Worm (Caenorhabditis elegans) whole organism, late embryonic: ENCODE results near the gene inpp-1.

Experiments
- C08G9.2 ChIP-seq: sonication (generic microtip); optimal IDR thresholded peaks from 2 replicates; lab custom pipeline; 2016; ENCODE audit warnings: mild to moderate bottlenecking, missing genetic modification characterization, moderate library complexity, missing compliant biosample characterization
- ceh-14 ChIP-seq: sonication (generic microtip); optimal IDR thresholded peaks from 2 replicates; lab custom pipeline; 2016; ENCODE audit warnings: missing genotype, missing genetic modification characterization, missing compliant biosample characterization
- ceh-19 ChIP-seq: fragments of 200-800 bp; sonication (Bioruptor generic); optimal IDR thresholded peaks from 2 replicates; lab custom pipeline; 2018; ENCODE audit warnings: mild to moderate bottlenecking, missing genetic modification characterization, missing compliant biosample characterization
- ceh-34 ChIP-seq: sonication (generic microtip); optimal IDR thresholded peaks from 2 replicates; lab custom pipeline; 2016; ENCODE audit warnings: mild to moderate bottlenecking, missing genetic modification characterization, missing compliant biosample characterization
- che-1 ChIP-seq: sonication (generic microtip); optimal IDR thresholded peaks from 2 replicates; lab custom pipeline; 2016; ENCODE audit warnings: mild to moderate bottlenecking, missing genetic modification characterization, missing compliant biosample characterization
- dve-1 ChIP-seq: sonication (generic microtip); optimal IDR thresholded peaks from 2 replicates; lab custom pipeline; 2017; ENCODE audit warnings: antibody characterized with exemption, mild to moderate bottlenecking, missing genetic modification characterization, missing compliant biosample characterization
- elt-2 ChIP-seq: sonication (generic microtip); optimal IDR thresholded peaks from 2 replicates; lab custom pipeline; 2016; ENCODE audit warnings: missing genetic modification reagents, missing genetic modification characterization, missing compliant biosample characterization
- ets-4 ChIP-seq: sonication (generic microtip); optimal IDR thresholded peaks from 2 replicates; lab custom pipeline; 2016; ENCODE audit warnings: missing genetic modification characterization, missing compliant biosample characterization
- fkh-10 ChIP-seq: fragments of 150-350 bp; optimal IDR thresholded peaks from 2 replicates; lab custom pipeline; 2014; ENCODE audit warnings: missing biosample characterization, missing genetic modification reagents, missing genetic modification characterization
- lin-11 ChIP-seq: fragments of 200-800 bp; sonication (Bioruptor generic); optimal IDR thresholded peaks from 2 replicates; lab custom pipeline; 2018; ENCODE audit warnings: mild to moderate bottlenecking, missing genetic modification characterization, missing compliant biosample characterization
- pat-9 ChIP-seq: fragments of 200-800 bp; sonication (Bioruptor generic); optimal IDR thresholded peaks from 2 replicates; lab custom pipeline; 2018; ENCODE audit warnings: mild to moderate bottlenecking, missing genetic modification characterization, moderate library complexity, missing compliant biosample characterization
- pax-1 ChIP-seq: fragments of 150-350 bp; optimal IDR thresholded peaks from 2 replicates; lab custom pipeline; 2014; ENCODE audit warnings: missing biosample characterization, missing genetic modification characterization
- pqm-1 ChIP-seq: sonication (generic microtip); optimal IDR thresholded peaks from 2 replicates; lab custom pipeline; 2016; ENCODE audit warnings: missing genetic modification characterization, missing compliant biosample characterization
- sox-4 ChIP-seq: sonication (generic microtip); optimal IDR thresholded peaks from 2 replicates; lab custom pipeline; 2017; ENCODE audit warnings: mild to moderate bottlenecking, missing genetic modification characterization, inconsistent platforms, missing compliant biosample characterization

DNA sequence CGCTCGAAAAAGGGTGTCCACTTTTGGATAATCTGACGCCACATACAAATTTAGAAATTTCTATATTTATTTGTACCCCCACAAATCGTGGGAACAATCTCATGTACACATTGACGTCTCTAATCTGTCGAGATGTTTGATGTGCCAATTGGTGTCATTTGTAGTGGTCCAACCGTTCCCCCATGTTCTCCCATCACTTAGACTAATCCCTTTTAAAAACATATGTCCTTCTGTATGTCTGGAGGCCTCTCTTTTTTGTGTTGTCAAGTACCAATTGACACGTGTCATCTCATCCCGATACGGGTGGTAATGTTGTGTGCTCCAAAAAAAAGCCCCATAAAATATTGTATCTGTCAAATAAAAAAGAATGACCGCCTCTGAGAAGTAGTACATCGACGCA is 28.4 kb downstream of the inpp-1 start:
- TF ChIP-seq pqm-1 (tag; lab: Kevin White, UChicago): no peak
- TF ChIP-seq ets-4 (tag; lab: Kevin White, UChicago): no peak
- no peak for TF ChIP-seq che-1 (tag; lab: Kevin White, UChicago)
- TF ChIP-seq ceh-14 (tag; lab: Kevin White, UChicago): no peak
- no peak for TF ChIP-seq ceh-34 (tag; lab: Kevin White, UChicago)
- no peak for TF ChIP-seq fkh-10 (GFP tag; lab: Kevin White, UChicago)
- no peak for TF ChIP-seq lin-11 (tag; lab: Kevin White, UChicago)
- no peak for TF ChIP-seq elt-2
- TF ChIP-seq dve-1: no peak
- no peak for TF ChIP-seq ceh-19 (GFP tag; lab: Kevin White, UChicago)
- TF ChIP-seq sox-4 (tag; lab: Kevin White, UChicago): no peak
- TF ChIP-seq pax-1 (tag; lab: Kevin White, UChicago): no peak
- TF ChIP-seq pat-9 (tag; lab: Kevin White, UChicago): no peak
- TF ChIP-seq C08G9.2 (tag; lab: Kevin White, UChicago): no peak
